Worm (Caenorhabditis elegans) whole organism, L2 larva: ENCODE results near the gene C05D12.4.
A peak's percentile ranks its signal among the peaks of the same experiment; 100 is the strongest.

ENCODE experiments used
- F13H6.1 ChIP-seq: sonication (generic microtip); optimal IDR thresholded peaks from 2 replicates; lab custom pipeline; 2016; ENCODE audit warnings: missing genetic modification characterization, missing compliant biosample characterization
- R02D3.7 ChIP-seq: fragments of 150-350 bp; optimal IDR thresholded peaks from 2 replicates; lab custom pipeline; 2014; ENCODE audit warnings: missing biosample characterization, missing genetic modification characterization
- Y55F3AM.14 ChIP-seq: fragments of 200-800 bp; sonication (Bioruptor generic); optimal IDR thresholded peaks from 2 replicates; lab custom pipeline; 2018; ENCODE audit warnings: mild to moderate bottlenecking, missing genetic modification characterization, missing compliant biosample characterization
- aly-2 ChIP-seq: fragments of 150-350 bp; optimal IDR thresholded peaks from 2 replicates; lab custom pipeline; 2014; ENCODE audit warnings: missing biosample characterization, missing genetic modification characterization
- ama-1 ChIP-seq: fragments of 150-350 bp; optimal IDR thresholded peaks from 2 replicates; lab custom pipeline; 2018; ENCODE audit warnings: inconsistent platforms
- crh-2 ChIP-seq: sonication (generic microtip); optimal IDR thresholded peaks from 2 replicates; lab custom pipeline; 2017; ENCODE audit warnings: missing biosample characterization, missing genetic modification characterization
- dmd-4 ChIP-seq: sonication (generic microtip); optimal IDR thresholded peaks from 2 replicates; lab custom pipeline; 2017; ENCODE audit warnings: missing biosample characterization, missing genetic modification characterization
- egl-27 ChIP-seq: sonication (generic microtip); optimal IDR thresholded peaks from 3 replicates; lab custom pipeline; 2017; ENCODE audit warnings: missing biosample characterization, missing genetic modification reagents, missing genetic modification characterization
- elt-1 ChIP-seq: fragments of 150-350 bp; optimal IDR thresholded peaks from 2 replicates; lab custom pipeline; 2014; ENCODE audit warnings: missing biosample characterization, missing genetic modification characterization
- elt-3 ChIP-seq: sonication (generic microtip); optimal IDR thresholded peaks from 2 replicates; lab custom pipeline; 2017; ENCODE audit warnings: missing biosample characterization, missing genetic modification characterization
- fos-1 ChIP-seq: fragments of 150-350 bp; optimal IDR thresholded peaks from 2 replicates; lab custom pipeline; 2014; ENCODE audit warnings: missing biosample characterization, missing genetic modification characterization
- lin-13 ChIP-seq: fragments of 150-350 bp; optimal IDR thresholded peaks from 2 replicates; lab custom pipeline; 2014; ENCODE audit warnings: missing biosample characterization, missing genetic modification reagents, missing genetic modification characterization
- mab-5 ChIP-seq: fragments of 150-350 bp; optimal IDR thresholded peaks from 2 replicates; lab custom pipeline; 2014; ENCODE audit warnings: missing biosample characterization, missing genetic modification characterization
- mbf-1 ChIP-seq: sonication (generic microtip); optimal IDR thresholded peaks from 2 replicates; lab custom pipeline; 2017; ENCODE audit warnings: missing biosample characterization, missing genetic modification characterization
- mdl-1 ChIP-seq, 2 experiments: fragments of 150-350 bp in 1 of 2; sonication (generic microtip) in 1 of 2; optimal IDR thresholded peaks; 2 replicates each; lab custom pipeline; 2017; ENCODE audit warnings: missing biosample characterization in 2 of 2, missing genetic modification characterization in 2 of 2
- nhr-10 ChIP-seq: sonication (generic microtip); optimal IDR thresholded peaks from 2 replicates; lab custom pipeline; 2017; ENCODE audit warnings: missing biosample characterization, missing genetic modification characterization
- nhr-12 ChIP-seq: fragments of 150-350 bp; optimal IDR thresholded peaks from 2 replicates; lab custom pipeline; 2014; ENCODE audit warnings: missing biosample characterization, missing genetic modification characterization
- nhr-21 ChIP-seq: fragments of 150-350 bp; optimal IDR thresholded peaks from 2 replicates; lab custom pipeline; 2014; ENCODE audit warnings: missing biosample characterization, missing genetic modification characterization
- nhr-237 ChIP-seq: fragments of 150-350 bp; optimal IDR thresholded peaks from 2 replicates; lab custom pipeline; 2014; ENCODE audit warnings: missing biosample characterization, missing genetic modification characterization
- nhr-6 ChIP-seq: fragments of 150-350 bp; optimal IDR thresholded peaks from 2 replicates; lab custom pipeline; 2014; ENCODE audit warnings: missing biosample characterization, missing genetic modification characterization
- nhr-77 ChIP-seq: fragments of 150-350 bp; optimal IDR thresholded peaks from 2 replicates; lab custom pipeline; 2014; ENCODE audit warnings: missing biosample characterization, missing genetic modification characterization
- peb-1 ChIP-seq: fragments of 150-350 bp; optimal IDR thresholded peaks from 2 replicates; lab custom pipeline; 2014; ENCODE audit warnings: missing biosample characterization, missing genetic modification characterization
- sma-3 ChIP-seq: sonication (generic microtip); optimal IDR thresholded peaks from 2 replicates; lab custom pipeline; 2016; ENCODE audit warnings: missing genetic modification reagents, missing genetic modification characterization, missing compliant biosample characterization
- sma-9 ChIP-seq, 2 experiments: fragments of 150-350 bp in 1 of 2; sonication (generic microtip) in 1 of 2; optimal IDR thresholded peaks; 2 replicates each; lab custom pipeline; 2014 to 2016; ENCODE audit warnings: missing genetic modification characterization in 2 of 2, mild to moderate bottlenecking in 1 of 2, missing biosample characterization in 1 of 2, missing compliant biosample characterization in 1 of 2, missing genetic modification reagents in 1 of 2, moderate library complexity in 1 of 2
- unc-62 ChIP-seq: fragments of 150-350 bp; optimal IDR thresholded peaks from 2 replicates; lab custom pipeline; 2014; ENCODE audit warnings: missing biosample characterization, missing genetic modification reagents, missing genetic modification characterization
- ztf-1 ChIP-seq: fragments of 200-800 bp; sonication (Bioruptor generic); conservative IDR thresholded peaks from 2 replicates; pipeline ENCODE4 v1.3.6; 2022; ENCODE audit warnings: missing genetic modification characterization, missing compliant biosample characterization
- ztf-4 ChIP-seq: fragments of 150-350 bp; optimal IDR thresholded peaks from 2 replicates; lab custom pipeline; 2014; ENCODE audit warnings: missing biosample characterization, missing genetic modification characterization

The C05D12.4 gene

DNA sequence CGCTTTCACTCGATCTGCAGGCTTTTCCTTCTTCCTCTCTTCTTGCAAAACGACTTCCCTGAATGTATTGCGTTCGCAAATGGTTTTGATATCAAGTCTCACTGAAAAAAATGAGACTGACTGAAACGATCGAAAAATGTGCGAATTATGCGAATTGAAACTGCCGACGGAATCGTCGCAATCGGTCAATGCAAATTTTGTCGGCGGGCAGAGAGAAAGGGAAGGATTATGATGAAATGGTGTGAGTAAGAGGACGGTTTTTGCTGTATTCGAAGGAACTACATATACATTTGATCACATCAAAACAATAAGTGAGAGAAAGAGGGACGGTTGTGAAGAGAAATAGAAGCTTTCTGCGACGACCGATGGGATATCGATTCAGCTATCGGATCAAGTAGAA lies 16.0 kb upstream of the C05D12.4 start, which contains the start of gene C05D12.1:
TSS of gene C05D12.1 (minus strand) at position 101 of the 400 bp plus-strand sequence.
- TF ChIP-seq nhr-6 (tag; lab: Kevin White, UChicago) (no peak), unc-62 (GFP tag; lab: Kevin White, UChicago) (no peak), nhr-77 (tag; lab: Kevin White, UChicago) (no peak), nhr-10 (tag; lab: Kevin White, UChicago) (no peak), nhr-21 (no peak), nhr-237 (tag; lab: Kevin White, UChicago) (no peak), ama-1 (lab: Kevin White, UChicago) (no peak), egl-27 (no peak), elt-1 (tag; lab: Kevin White, UChicago) (no peak), peb-1 (no peak), lin-13 (GFP tag; lab: Kevin White, UChicago) (no peak), mab-5 (tag; lab: Kevin White, UChicago) (no peak), ztf-1 (GFP tag; lab: Robert Waterston, UW) (no peak), mbf-1 (tag; lab: Kevin White, UChicago) (no peak), dmd-4 (no peak), crh-2 (tag; lab: Kevin White, UChicago) (no peak), F13H6.1 (tag; lab: Kevin White, UChicago) (no peak)

DNA sequence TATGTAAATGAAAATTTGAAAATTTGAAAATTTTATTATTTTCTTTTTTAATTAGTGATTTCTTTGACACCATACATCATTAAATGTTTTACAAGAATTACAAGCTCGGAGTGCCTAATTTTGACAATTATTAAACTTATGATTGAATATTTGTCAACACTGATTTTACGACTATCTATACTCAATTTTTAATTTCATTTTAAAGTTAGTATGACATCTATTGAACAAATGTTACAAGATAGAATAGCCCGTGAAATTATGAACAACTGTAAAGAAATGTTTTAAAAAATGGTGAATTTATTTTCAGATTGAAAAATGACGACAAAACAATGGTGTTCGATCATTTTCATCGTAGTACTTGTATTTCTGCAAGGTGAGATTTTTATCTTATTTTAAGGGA lies 13.7 kb upstream of the C05D12.4 start, which contains the start of gene C05D12.2:
TSS of gene C05D12.2 (plus strand) at position 301 of the 400 bp plus-strand sequence.
- TF ChIP-seq aly-2, result no peak
- TF ChIP-seq R02D3.7 (tag; lab: Kevin White, UChicago), result no peak
- no peak for TF ChIP-seq lin-13 (GFP tag; lab: Kevin White, UChicago)
- TF ChIP-seq unc-62 (GFP tag; lab: Kevin White, UChicago), result no peak
- TF ChIP-seq Y55F3AM.14, result no peak

DNA sequence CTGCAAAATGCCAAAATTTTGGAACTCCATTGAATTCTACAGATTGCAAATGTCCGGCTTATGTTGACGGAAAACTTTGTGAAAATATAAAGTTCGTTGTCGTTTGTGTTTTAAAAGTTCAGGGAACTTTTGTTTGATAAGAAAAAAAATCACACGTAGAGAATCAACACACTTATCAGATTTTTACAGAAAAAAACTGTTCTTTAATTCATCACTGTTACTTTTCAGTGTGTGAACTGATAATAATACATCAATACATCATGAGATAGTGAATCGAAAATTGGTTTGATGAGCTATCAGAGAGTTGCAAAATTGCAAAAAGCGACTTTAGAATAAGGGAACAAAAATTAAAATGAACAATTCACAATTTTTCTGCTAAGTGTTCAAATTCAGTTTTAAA lies 13.2 kb upstream of the C05D12.4 start:
- peak; percentile 80 for TF ChIP-seq fos-1
- no peak for TF ChIP-seq ztf-1 (GFP tag; lab: Robert Waterston, UW)

DNA sequence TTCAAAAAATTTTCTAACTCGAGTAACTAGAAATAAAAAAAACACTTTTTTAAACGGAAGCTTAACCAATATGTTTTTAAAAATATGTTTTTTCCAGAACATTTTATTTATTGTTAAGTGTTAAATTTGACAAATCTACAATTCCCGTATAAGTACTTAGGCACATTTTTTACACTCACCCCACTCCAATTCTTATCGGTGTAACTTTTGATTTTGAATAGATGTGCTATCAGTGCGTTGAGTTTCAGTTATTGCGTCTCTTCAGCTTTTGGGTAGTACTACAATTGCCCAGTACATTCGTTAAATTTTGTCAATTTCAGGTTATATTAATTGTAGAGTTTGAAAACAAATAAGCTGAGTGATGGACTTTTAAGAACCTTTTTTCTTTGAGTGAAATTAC lies 7.7 kb upstream of the C05D12.4 start:
- TF ChIP-seq fos-1 (peak; percentile 59), nhr-12 (tag; lab: Kevin White, UChicago) (no peak)

DNA sequence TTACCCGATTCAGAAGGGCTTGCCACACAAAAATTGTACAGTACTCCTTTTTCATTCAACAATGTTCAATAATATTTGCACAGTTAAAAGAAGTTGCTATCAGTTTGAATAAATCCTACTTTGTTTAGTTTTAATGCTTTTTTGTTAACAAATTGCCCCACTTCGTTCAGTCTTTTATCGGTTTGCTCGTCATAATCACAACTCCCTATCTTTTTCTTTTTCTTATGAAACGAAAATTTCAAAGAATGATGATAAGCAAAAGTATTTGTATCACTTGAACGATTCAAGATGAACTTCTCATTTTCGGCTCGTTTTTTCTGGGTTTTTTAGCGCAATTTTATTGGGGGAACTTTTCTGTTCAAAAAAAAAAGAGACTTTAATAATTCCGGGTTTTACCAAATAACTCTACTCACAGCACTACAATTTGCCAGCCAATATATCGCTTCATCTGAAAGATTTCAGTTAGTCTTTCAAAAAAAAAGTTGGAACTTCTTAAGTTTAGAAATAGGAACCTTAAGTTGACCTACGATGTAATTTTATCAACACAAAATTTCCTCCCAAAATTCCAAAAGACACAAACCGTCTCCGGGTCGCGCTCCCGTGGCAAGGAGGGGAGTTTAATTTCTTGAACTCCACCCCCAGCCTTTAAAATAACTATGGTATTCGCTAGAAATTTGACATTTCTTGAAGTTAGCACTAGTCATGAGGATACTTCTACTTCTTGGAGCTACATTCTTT lies 6.9 kb upstream of the C05D12.4 start, which contains the start of gene C05D12.3:
TSS of gene C05D12.3 (plus strand) at position 688 of the 738 bp plus-strand sequence.
- TF ChIP-seq ztf-4 (tag; lab: Kevin White, UChicago), result no peak
- no peak for TF ChIP-seq mdl-1 (tag; optimal IDR thresholded peaks at IDR 0.05; lab: Kevin White, UChicago)
- TF ChIP-seq fos-1, result peak; percentile 68
- TF ChIP-seq elt-3, result no peak

DNA sequence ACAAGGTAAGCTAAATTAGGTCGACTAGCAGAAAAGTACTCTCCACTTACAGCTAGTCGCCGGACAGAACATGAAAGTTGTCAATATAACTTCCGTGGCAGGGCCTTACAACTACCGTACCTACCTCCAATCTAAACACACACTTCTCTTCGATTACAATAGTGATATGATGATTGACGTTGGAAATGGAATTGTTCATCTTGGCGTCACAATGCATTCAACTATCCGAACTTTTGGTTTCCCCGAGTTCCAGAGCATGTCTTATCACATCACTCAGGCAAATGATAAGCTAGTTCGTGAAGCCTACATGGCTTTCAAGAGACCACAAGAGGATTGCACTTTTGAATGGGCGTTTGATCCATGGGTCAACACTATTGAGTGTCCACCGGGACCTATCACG lies 4.4 kb upstream of the C05D12.4 start:
- TF ChIP-seq nhr-12 (tag; lab: Kevin White, UChicago) (no peak), elt-3 (no peak), nhr-77 (tag; lab: Kevin White, UChicago) (no peak), sma-9 (GFP tag; optimal IDR thresholded peaks at IDR 0.05; lab: Kevin White, UChicago) (no peak), sma-9 (tag; optimal IDR thresholded peaks at IDR 0.05; lab: Kevin White, UChicago) (no peak), fos-1 (no peak), ztf-1 (GFP tag; lab: Robert Waterston, UW) (no peak)
- TF ChIP-seq, all 48 proteins: peak for 0

DNA sequence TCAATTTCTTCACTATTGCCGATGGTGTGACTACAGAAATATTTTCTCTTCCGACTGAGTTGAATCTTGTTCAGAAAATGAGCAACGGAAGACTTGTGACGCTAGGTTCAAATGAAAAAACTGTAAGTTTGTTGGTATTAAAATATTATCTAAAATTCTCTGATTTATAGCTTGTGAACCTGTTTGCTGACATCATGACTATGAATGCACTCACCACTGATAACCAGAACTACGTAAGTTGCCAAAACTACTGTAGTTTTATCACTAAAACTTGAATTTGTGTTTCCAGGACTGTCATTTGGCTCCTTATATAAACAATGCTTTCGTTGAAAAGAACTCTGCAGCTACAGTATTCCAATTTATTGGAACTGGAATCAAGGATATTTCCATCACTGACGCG lies 3.1 kb upstream of the C05D12.4 start:
- no peak for TF ChIP-seq sma-3 (GFP tag; lab: Kevin White, UChicago)
- peak; percentile 37 for TF ChIP-seq sma-9 (GFP tag; optimal IDR thresholded peaks at IDR 0.05; lab: Kevin White, UChicago)
- no peak for TF ChIP-seq sma-9 (tag; optimal IDR thresholded peaks at IDR 0.05; lab: Kevin White, UChicago)
- TF ChIP-seq fos-1, result peak; percentile 60
